Worm (Caenorhabditis elegans): ENCODE measurements around the gene F26D2.16.

Gene F26D2.16

ce11 chrV:16370039-16370438 is 49.6 kb downstream of the F26D2.16 start:
- TF ChIP-seq Y95B8A.8 (GFP tag; IDR thresholded peaks at IDR 0.05): peak; percentile 87
- TF ChIP-seq F23B12.7 (tag; optimal IDR thresholded peaks at IDR 0.05; ENCODE audit: insufficient read depth): peak; percentile 87
- TF ChIP-seq F33H1.4 (GFP tag; IDR thresholded peaks at IDR 0.05): peak; percentile 51
- peak; percentile 27 for TF ChIP-seq F22D6.2 (tag; optimal IDR thresholded peaks at IDR 0.05)
- TF ChIP-seq ets-4 (GFP tag; optimal IDR thresholded peaks at IDR 0.05): peak; percentile 71
- TF ChIP-seq pha-4 (tag; optimal IDR thresholded peaks at IDR 0.05): no peak
- no peak for TF ChIP-seq attf-3 (GFP tag; conservative IDR thresholded peaks at IDR 0.05)
- TF ChIP-seq hlh-26 (GFP tag; conservative IDR thresholded peaks at IDR 0.05): no peak
- TF ChIP-seq nhr-80 (tag; optimal IDR thresholded peaks at IDR 0.05): peak; percentile 71
- peak; percentile 23 for TF ChIP-seq ztf-3 (GFP tag; optimal IDR thresholded peaks at IDR 0.05)
- TF ChIP-seq Y79H2A.3 (GFP tag; conservative IDR thresholded peaks at IDR 0.05): 0 out of 2 replicates have a peak, but pooled peaks have one; percentile 58
- peak; percentile 95 for TF ChIP-seq nhr-90 (tag; optimal IDR thresholded peaks at IDR 0.05)
- peak; percentile 73 for TF ChIP-seq unc-130 (GFP tag; optimal IDR thresholded peaks at IDR 0.05)
- peak; percentile 69; the same call in 1 of the 2 replicates for TF ChIP-seq madf-3 (GFP tag; IDR thresholded peaks at IDR 0.05)
- TF ChIP-seq ceh-91 (GFP tag; IDR thresholded peaks at IDR 0.05): 0 out of 2 replicates have a peak, but pooled peaks have one; percentile 52
- TF ChIP-seq egl-18 (GFP tag; IDR thresholded peaks at IDR 0.05): peak; percentile 61; the same call in 1 of the 2 replicates
- no peak for TF ChIP-seq tbx-9 (tag; optimal IDR thresholded peaks at IDR 0.05; ENCODE audit: borderline replicate concordance)
- TF ChIP-seq lin-26 (GFP tag; IDR thresholded peaks at IDR 0.05): peak; percentile 93
- peak; percentile 68 for TF ChIP-seq atf-7 (tag; optimal IDR thresholded peaks at IDR 0.05)
- peak; percentile 84 for TF ChIP-seq hmg-20 (GFP tag; IDR thresholded peaks at IDR 0.05)
- peak; percentile 76 for TF ChIP-seq lin-54 (GFP tag; optimal IDR thresholded peaks at IDR 0.05)
- TF ChIP-seq lin-40 (tag; optimal IDR thresholded peaks at IDR 0.05): peak; percentile 72
- TF ChIP-seq ztf-26 (tag; optimal IDR thresholded peaks at IDR 0.05): peak; percentile 86
- TF ChIP-seq K12H6.12 (tag; optimal IDR thresholded peaks at IDR 0.05): peak; percentile 61
- TF ChIP-seq him-1 (tag; optimal IDR thresholded peaks at IDR 0.05): peak; percentile 85
- peak; percentile 88 for TF ChIP-seq attf-6 (GFP tag; IDR thresholded peaks at IDR 0.05)
- TF ChIP-seq K11D2.4 (GFP tag; IDR thresholded peaks at IDR 0.05): peak; percentile 73
- peak; percentile 76 for TF ChIP-seq ztf-18 (tag; optimal IDR thresholded peaks at IDR 0.05)
- peak; percentile 96 for TF ChIP-seq zfh-2 (GFP tag; conservative IDR thresholded peaks at IDR 0.05)
- TF ChIP-seq F37B4.10 (GFP tag; IDR thresholded peaks at IDR 0.05): 0 out of 2 replicates have a peak, but pooled peaks have one; percentile 92
- peak; percentile 82 for TF ChIP-seq T07F8.4 (tag; optimal IDR thresholded peaks at IDR 0.05)
- TF ChIP-seq dox-1 (GFP tag; IDR thresholded peaks at IDR 0.05): peak; percentile 92
- TF ChIP-seq ztf-6 (GFP tag; IDR thresholded peaks at IDR 0.05): peak; percentile 49; the same call in 1 of the 2 replicates
- peak; percentile 38 for TF ChIP-seq mes-4 (tag; optimal IDR thresholded peaks at IDR 0.05)
- TF ChIP-seq ceh-27 (GFP tag; optimal IDR thresholded peaks at IDR 0.05): peak; percentile 93
- TF ChIP-seq cebp-1 (GFP tag; IDR thresholded peaks at IDR 0.05): peak; percentile 76
- TF ChIP-seq cebp-1 (tag; optimal IDR thresholded peaks at IDR 0.05): peak; percentile 78
- 0 out of 2 replicates have a peak, but pooled peaks have one; percentile 24 for TF ChIP-seq Y53F4B.3 (GFP tag; IDR thresholded peaks at IDR 0.05)
- TF ChIP-seq dpff-1 (tag; optimal IDR thresholded peaks at IDR 0.05): peak; percentile 77
- TF ChIP-seq sdz-38 (tag; optimal IDR thresholded peaks at IDR 0.05): no peak
- TF ChIP-seq bed-1 (GFP tag; IDR thresholded peaks at IDR 0.05): 0 out of 2 replicates have a peak, but pooled peaks have one; percentile 54
- TF ChIP-seq B0336.3 (GFP tag; IDR thresholded peaks at IDR 0.05): peak; percentile 92
- peak; percentile 65 for TF ChIP-seq F49E8.2 (tag; optimal IDR thresholded peaks at IDR 0.05; ENCODE audit: insufficient read depth)
- peak; percentile 89 for TF ChIP-seq athp-1 (tag; optimal IDR thresholded peaks at IDR 0.05)
- TF ChIP-seq madf-6 (GFP tag; IDR thresholded peaks at IDR 0.05): peak; percentile 64; the same call in 1 of the 2 replicates
- peak; percentile 69 for TF ChIP-seq B0035.1 (tag; optimal IDR thresholded peaks at IDR 0.05)
- 0 out of 2 replicates have a peak, but pooled peaks have one; percentile 60 for TF ChIP-seq bed-2 (GFP tag; IDR thresholded peaks at IDR 0.05)
- TF ChIP-seq snpc-4 (GFP tag; optimal IDR thresholded peaks at IDR 0.05): peak; percentile 80
- peak; percentile 39 to 89 (median 82) for TF ChIP-seq snpc-4 (tag; optimal IDR thresholded peaks at IDR 0.05)

All from whole organism, young adult.